Fruit fly (Drosophila melanogaster) whole organism, embryonic: ENCODE measurements around the gene drpr.

Experiments
- Ada2b ChIP-seq: fragments of 200-800 bp; sonication (Bioruptor generic); IDR thresholded peaks from 2 replicates; pipeline ENCODE4 v1.3.6; 2022; ENCODE audit warnings: missing biosample characterization, missing genetic modification characterization
- Adf1 ChIP-seq: fragments of 200-800 bp; sonication (Bioruptor generic); IDR thresholded peaks from 2 replicates; pipeline ENCODE4 v1.3.6; 2022; ENCODE audit warnings: missing biosample characterization, missing genetic modification characterization
- Asciz ChIP-seq: fragments of 200-800 bp; sonication (Bioruptor generic); optimal IDR thresholded peaks from 2 replicates; lab custom pipeline; 2017; ENCODE audit warnings: missing biosample characterization, mild to moderate bottlenecking, missing genetic modification characterization, missing genetic modification reagents
- Awh ChIP-seq: fragments of 200-800 bp; sonication (Bioruptor generic); IDR thresholded peaks from 2 replicates; pipeline ENCODE4, ENCODE4 v1.3.6; 2022; ENCODE audit warnings: missing biosample characterization, missing genetic modification characterization
- B-H2 ChIP-seq: fragments of 200-800 bp; sonication (Bioruptor generic); optimal IDR thresholded peaks from 2 replicates; lab custom pipeline; 2018; ENCODE audit warnings: missing biosample characterization, mild to moderate bottlenecking, missing genetic modification characterization
- Bdp1 ChIP-seq: fragments of 200-800 bp; sonication (Bioruptor generic); optimal IDR thresholded peaks from 3 replicates; lab custom pipeline; 2016; ENCODE audit warnings: missing biosample characterization, missing genetic modification characterization
- CG10267 ChIP-seq: fragments of 200-800 bp; sonication (Bioruptor generic); optimal IDR thresholded peaks from 2 replicates; lab custom pipeline; 2018; ENCODE audit warnings: missing biosample characterization, mild to moderate bottlenecking, missing genetic modification characterization, moderate library complexity
- CG10979 ChIP-seq: fragments of 200-800 bp; sonication (Bioruptor generic); optimal IDR thresholded peaks from 2 replicates; lab custom pipeline; 2018; ENCODE audit warnings: missing biosample characterization, mild to moderate bottlenecking, missing genetic modification characterization, moderate library complexity
- CG11695 ChIP-seq: fragments of 200-800 bp; sonication (Bioruptor generic); IDR thresholded peaks from 3 replicates; pipeline ENCODE4 v1.3.6; 2022; ENCODE audit warnings: missing biosample characterization, missing genetic modification characterization
- CG15269 ChIP-seq: fragments of 200-800 bp; sonication (Bioruptor generic); optimal IDR thresholded peaks from 2 replicates; lab custom pipeline; 2018; ENCODE audit warnings: missing biosample characterization, mild to moderate bottlenecking, missing genetic modification characterization, moderate library complexity
- CG1602 ChIP-seq: fragments of 200-800 bp; sonication (Bioruptor generic); optimal IDR thresholded peaks from 3 replicates; lab custom pipeline; 2016; ENCODE audit warnings: missing biosample characterization, missing genetic modification characterization
- CG16815 ChIP-seq: fragments of 200-800 bp; sonication (Bioruptor generic); optimal IDR thresholded peaks from 3 replicates; lab custom pipeline; 2017; ENCODE audit warnings: missing biosample characterization, mild to moderate bottlenecking, missing genetic modification characterization
- CG16863 ChIP-seq: fragments of 200-800 bp; sonication (Bioruptor generic); optimal IDR thresholded peaks from 3 replicates; lab custom pipeline; 2016; ENCODE audit warnings: missing biosample characterization, missing genetic modification characterization
- CG2116 ChIP-seq: fragments of 200-800 bp; sonication (Bioruptor generic); optimal IDR thresholded peaks from 3 replicates; lab custom pipeline; 2018; ENCODE audit warnings: missing biosample characterization, mild to moderate bottlenecking, missing genetic modification characterization
- CG30431 ChIP-seq: fragments of 200-800 bp; sonication (Bioruptor generic); optimal IDR thresholded peaks from 2 replicates; lab custom pipeline; 2017; ENCODE audit warnings: missing biosample characterization, missing genetic modification characterization
- CG32772 ChIP-seq: fragments of 200-800 bp; sonication (Bioruptor generic); IDR thresholded peaks from 2 replicates; pipeline ENCODE4 v1.3.6; 2022; ENCODE audit warnings: missing biosample characterization, missing genetic modification characterization
- CG33213 ChIP-seq: fragments of 200-800 bp; sonication (Bioruptor generic); optimal IDR thresholded peaks from 3 replicates; lab custom pipeline; 2016; ENCODE audit warnings: missing biosample characterization, missing genetic modification characterization
- CG3407 ChIP-seq: fragments of 200-800 bp; sonication (Bioruptor generic); optimal IDR thresholded peaks from 2 replicates; lab custom pipeline; 2018; ENCODE audit warnings: missing biosample characterization, mild to moderate bottlenecking, missing genetic modification characterization
- CG4282 ChIP-seq: fragments of 200-800 bp; sonication (Bioruptor generic); optimal IDR thresholded peaks from 2 replicates; lab custom pipeline; 2016; ENCODE audit warnings: missing biosample characterization, missing genetic modification characterization
- CG4617 ChIP-seq: fragments of 200-800 bp; sonication (Bioruptor generic); optimal IDR thresholded peaks from 3 replicates; lab custom pipeline; 2016; ENCODE audit warnings: missing biosample characterization, missing genetic modification characterization, borderline replicate concordance
- CG4854 ChIP-seq: fragments of 200-800 bp; sonication (Bioruptor generic); optimal IDR thresholded peaks from 2 replicates; lab custom pipeline; 2016; ENCODE audit warnings: missing biosample characterization, missing genetic modification characterization, inconsistent platforms
- CG6175 ChIP-seq: fragments of 200-800 bp; sonication (Bioruptor generic); IDR thresholded peaks from 3 replicates; pipeline ENCODE4 v1.3.6; 2022; ENCODE audit warnings: missing biosample characterization, missing genetic modification characterization
- CG8290 ChIP-seq, 3 experiments: fragments of 200-800 bp; sonication (Bioruptor generic); optimal IDR thresholded peaks; 2 replicates each; lab custom pipeline; 2016 to 2019; ENCODE audit warnings: missing biosample characterization in 3 of 3, missing genetic modification characterization in 3 of 3, mild to moderate bottlenecking in 2 of 3, moderate library complexity in 1 of 3
- CG9609 ChIP-seq: fragments of 200-800 bp; sonication (Bioruptor generic); optimal IDR thresholded peaks from 3 replicates; lab custom pipeline; 2016; ENCODE audit warnings: missing biosample characterization, missing genetic modification characterization
- Chrac-16 ChIP-seq: fragments of 200-800 bp; sonication (Bioruptor generic); optimal IDR thresholded peaks from 3 replicates; lab custom pipeline; 2016; ENCODE audit warnings: missing biosample characterization, missing genetic modification characterization
- HLH4C ChIP-seq: fragments of 200-800 bp; sonication (Bioruptor generic); IDR thresholded peaks from 3 replicates; pipeline ENCODE4 v1.3.6; 2022; ENCODE audit warnings: missing biosample characterization, missing genetic modification characterization; ENCODE audit not compliant: partially characterized antibody
- MESR4 ChIP-seq: fragments of 200-800 bp; sonication (Bioruptor generic); optimal IDR thresholded peaks from 2 replicates; lab custom pipeline; 2018; ENCODE audit warnings: missing biosample characterization, mild to moderate bottlenecking, missing genetic modification characterization, moderate library complexity
- Max ChIP-seq: fragments of 200-800 bp; sonication (Bioruptor generic); optimal IDR thresholded peaks from 2 replicates; lab custom pipeline; 2016; ENCODE audit warnings: missing biosample characterization, mild to moderate bottlenecking, missing genetic modification characterization
- NFAT ChIP-seq: fragments of 200-800 bp; sonication (Bioruptor generic); IDR thresholded peaks from 2 replicates; pipeline ENCODE4 v1.3.6; 2022; ENCODE audit warnings: missing biosample characterization, missing genetic modification characterization
- NfI ChIP-seq: fragments of 200-800 bp; sonication (Bioruptor generic); optimal IDR thresholded peaks from 3 replicates; lab custom pipeline; 2018; ENCODE audit warnings: missing biosample characterization, mild to moderate bottlenecking, missing genetic modification characterization, moderate library complexity
- Ssrp ChIP-seq: fragments of 200-800 bp; sonication (Bioruptor generic); optimal IDR thresholded peaks from 2 replicates; lab custom pipeline; 2018; ENCODE audit warnings: missing biosample characterization, mild to moderate bottlenecking, missing genetic modification characterization, moderate library complexity
- cas ChIP-seq: fragments of 200-800 bp; sonication (Bioruptor generic); IDR thresholded peaks from 2 replicates; pipeline ENCODE4 v1.3.6; 2022; ENCODE audit warnings: missing biosample characterization, missing genetic modification characterization
- cato ChIP-seq: fragments of 200-800 bp; sonication (Bioruptor generic); optimal IDR thresholded peaks from 2 replicates; lab custom pipeline; 2016; ENCODE audit warnings: missing biosample characterization, missing genetic modification characterization, borderline replicate concordance
- da ChIP-seq: fragments of 200-800 bp; sonication (Bioruptor generic); optimal IDR thresholded peaks from 2 replicates; lab custom pipeline; 2016; ENCODE audit warnings: missing biosample characterization, missing genetic modification characterization
- kni ChIP-seq: fragments of 200-800 bp; sonication (Bioruptor generic); optimal IDR thresholded peaks from 3 replicates; lab custom pipeline; 2017; ENCODE audit warnings: mild to moderate bottlenecking, missing biosample characterization, missing genetic modification reagents, missing genetic modification characterization
- lilli ChIP-seq: fragments of 200-800 bp; sonication (Bioruptor generic); optimal IDR thresholded peaks from 3 replicates; lab custom pipeline; 2016; ENCODE audit warnings: missing biosample characterization, missing genetic modification characterization
- mam ChIP-seq: fragments of 200-800 bp; sonication (Bioruptor generic); optimal IDR thresholded peaks from 3 replicates; lab custom pipeline; 2016; ENCODE audit warnings: missing biosample characterization, missing genetic modification characterization
- nom ChIP-seq: fragments of 200-800 bp; sonication (Bioruptor generic); optimal IDR thresholded peaks from 2 replicates; lab custom pipeline; 2017; ENCODE audit warnings: missing biosample characterization, missing genetic modification characterization, mild to moderate bottlenecking, moderate library complexity, missing genetic modification reagents
- onecut ChIP-seq: fragments of 200-800 bp; sonication (Bioruptor generic); IDR thresholded peaks from 2 replicates; pipeline ENCODE4 v1.3.6; 2022; ENCODE audit warnings: missing biosample characterization, missing genetic modification characterization
- otp ChIP-seq: fragments of 200-800 bp; sonication (Bioruptor generic); IDR thresholded peaks from 3 replicates; pipeline ENCODE4, ENCODE4 v1.3.6; 2022; ENCODE audit warnings: missing biosample characterization, missing genetic modification characterization
- pfk ChIP-seq: fragments of 200-800 bp; sonication (Bioruptor generic); optimal IDR thresholded peaks from 2 replicates; lab custom pipeline; 2018; ENCODE audit warnings: missing biosample characterization, mild to moderate bottlenecking, missing genetic modification characterization, moderate library complexity
- prd ChIP-seq, 3 experiments: fragments of >200 bp in 2 of 3; fragments of 200-800 bp in 1 of 3; sonication (Bioruptor generic) in 1 of 3; optimal IDR thresholded peaks in 2 of 3; IDR thresholded peaks in 1 of 3; 2 replicates in 2 of 3; 3 replicates in 1 of 3; pipeline versions ENCODE4 v1.3.6 to Lab custom; 2017 to 2022; ENCODE audit warnings: missing biosample characterization in 1 of 3, missing genetic modification characterization in 1 of 3
- rib ChIP-seq: fragments of 200-800 bp; sonication (Bioruptor generic); IDR thresholded peaks from 2 replicates; pipeline ENCODE4 v1.3.6; 2022; ENCODE audit warnings: missing biosample characterization, missing genetic modification characterization
- salm ChIP-seq: fragments of 200-800 bp; sonication (Bioruptor generic); optimal IDR thresholded peaks from 2 replicates; lab custom pipeline; 2018; ENCODE audit warnings: missing biosample characterization, mild to moderate bottlenecking, missing genetic modification characterization
- schlank ChIP-seq: fragments of 200-800 bp; sonication (Bioruptor generic); optimal IDR thresholded peaks from 2 replicates; lab custom pipeline; 2018; ENCODE audit warnings: missing biosample characterization, mild to moderate bottlenecking, missing genetic modification characterization
- sima ChIP-seq: fragments of 200-800 bp; sonication (Bioruptor generic); optimal IDR thresholded peaks from 2 replicates; lab custom pipeline; 2016; ENCODE audit warnings: missing biosample characterization, missing genetic modification characterization
- toy ChIP-seq: fragments of 200-800 bp; sonication (Bioruptor generic); IDR thresholded peaks from 2 replicates; pipeline ENCODE4 v1.3.6; 2022; ENCODE audit warnings: missing biosample characterization, missing genetic modification characterization

Gene drpr

dm6 chr3L:1774713-1775648, 44.1 kb upstream of the drpr start, which contains the start of the genes CG13933 and PolD2:
TSS of gene CG13933 (minus strand) at chr3L:1775147.
TSS of gene PolD2 (plus strand) at chr3L:1775633.
- TF ChIP-seq CG8290 (GFP tag; optimal IDR thresholded peaks at IDR 0.05; lab: Kevin White, UChicago) = no peak
- TF ChIP-seq CG8290 (tag; optimal IDR thresholded peaks at IDR 0.05; lab: Kevin White, UChicago) = no peak
- no peak for TF ChIP-seq CG33213 (GFP tag; lab: Kevin White, UChicago)
- no peak for TF ChIP-seq Asciz (GFP tag; lab: Kevin White, UChicago)
- no peak for TF ChIP-seq kni (GFP tag; lab: Kevin White, UChicago)
- no peak for TF ChIP-seq da (GFP tag; lab: Kevin White, UChicago)
- TF ChIP-seq CG4282 (GFP tag; lab: Kevin White, UChicago) = peak; percentile 0
- TF ChIP-seq pfk (GFP tag; lab: Kevin White, UChicago) = no peak
- TF ChIP-seq salm (tag; lab: Kevin White, UChicago) = peak; percentile 96
- TF ChIP-seq mam = peak; percentile 71
- TF ChIP-seq Ssrp = peak; percentile 98
- peak; percentile 90 for TF ChIP-seq cas (GFP tag; lab: Robert Waterston, UW)
- TF ChIP-seq CG16815 (GFP tag; lab: Kevin White, UChicago) = peak; percentile 96
- TF ChIP-seq CG6175 (GFP tag; lab: Robert Waterston, UW) = peak; percentile 59; the same call in 2 of the 3 replicates
- TF ChIP-seq HLH4C = peak; percentile 95
- TF ChIP-seq CG9609 (GFP tag; lab: Kevin White, UChicago) = peak; percentile 80
- peak; percentile 90 for TF ChIP-seq CG3407 (GFP tag; lab: Kevin White, UChicago)
- peak; percentile 63 for TF ChIP-seq Bdp1 (GFP tag; lab: Kevin White, UChicago)
- peak; percentile 86 for TF ChIP-seq CG10979 (tag; lab: Kevin White, UChicago)
- peak; percentile 91 for TF ChIP-seq NFAT (GFP tag; lab: Robert Waterston, UW)
- TF ChIP-seq NfI (GFP tag; lab: Kevin White, UChicago) = peak; percentile 98
- TF ChIP-seq CG16863 (GFP tag; lab: Kevin White, UChicago) = peak; percentile 83
- TF ChIP-seq Adf1 = peak; percentile 86
- TF ChIP-seq nom = no peak
- peak; percentile 83 for TF ChIP-seq schlank
- peak; percentile 16 for TF ChIP-seq MESR4 (GFP tag; lab: Kevin White, UChicago)
- TF ChIP-seq Awh (GFP tag; lab: Robert Waterston, UW) = peak; percentile 93
- peak; percentile 85 for TF ChIP-seq rib (GFP tag; lab: Robert Waterston, UW)
- TF ChIP-seq otp = peak; percentile 98
- no peak for TF ChIP-seq B-H2 (GFP tag; lab: Kevin White, UChicago)
- TF ChIP-seq CG4617 = peak; percentile 91
- TF ChIP-seq Chrac-16 (GFP tag; lab: Kevin White, UChicago) = peak; percentile 97
- peak; percentile 83 for TF ChIP-seq CG2116
- peak; percentile 94 for TF ChIP-seq CG11695 (GFP tag; lab: Robert Waterston, UW)
- TF ChIP-seq CG32772 (GFP tag; lab: Robert Waterston, UW) = peak; percentile 98
- TF ChIP-seq Ada2b = peak; percentile 95
- TF ChIP-seq cato = peak; percentile 94
- TF ChIP-seq sima (GFP tag; lab: Kevin White, UChicago) = peak; percentile 23
- peak; percentile 82 for TF ChIP-seq toy (GFP tag; lab: Robert Waterston, UW)
- TF ChIP-seq CG4854 (GFP tag; lab: Kevin White, UChicago) = no peak
- peak; percentile 95 for TF ChIP-seq CG30431
- peak; percentile 99 for TF ChIP-seq CG15269
- peak; percentile 74 for TF ChIP-seq Max (GFP tag; lab: Kevin White, UChicago)
- peak; percentile 91 for TF ChIP-seq onecut (GFP tag; lab: Robert Waterston, UW)
- peak; percentile 96 for TF ChIP-seq CG10267
- TF ChIP-seq CG1602 (GFP tag; lab: Kevin White, UChicago) = peak; percentile 98
- TF ChIP-seq lilli (GFP tag; lab: Kevin White, UChicago) = peak; percentile 94
- TF ChIP-seq prd (optimal IDR thresholded peaks at IDR 0.05; lab: Kevin White, UChicago) = no peak
- peak; percentile 99 for TF ChIP-seq prd (GFP tag; IDR thresholded peaks at IDR 0.05; lab: Robert Waterston, UW)
